Worm (Caenorhabditis elegans) whole organism, L3 larva: ENCODE results near the gene srlf-34.

ENCODE experiments used
- aly-2 ChIP-seq: fragments of 150-350 bp; optimal IDR thresholded peaks from 2 replicates; lab custom pipeline; 2014; ENCODE audit warnings: missing biosample characterization, missing genetic modification characterization
- ama-1 ChIP-seq: fragments of 150-350 bp; optimal IDR thresholded peaks from 2 replicates; lab custom pipeline; 2018
- ceh-16 ChIP-seq: sonication (generic microtip); optimal IDR thresholded peaks from 2 replicates; lab custom pipeline; 2017; ENCODE audit warnings: missing biosample characterization, missing genetic modification characterization
- ceh-28 ChIP-seq: fragments of 150-350 bp; optimal IDR thresholded peaks from 2 replicates; lab custom pipeline; 2014; ENCODE audit warnings: missing biosample characterization, missing genetic modification reagents, missing genetic modification characterization
- ceh-82 ChIP-seq: fragments of 150-350 bp; optimal IDR thresholded peaks from 2 replicates; lab custom pipeline; 2014; ENCODE audit warnings: missing biosample characterization, missing genetic modification characterization
- ceh-9 ChIP-seq: sonication (generic microtip); optimal IDR thresholded peaks from 2 replicates; lab custom pipeline; 2018; ENCODE audit warnings: missing biosample characterization, missing genetic modification characterization
- daf-12 ChIP-seq: fragments of 150-350 bp; optimal IDR thresholded peaks from 2 replicates; lab custom pipeline; 2014; ENCODE audit warnings: missing biosample characterization, missing genetic modification reagents, missing genetic modification characterization
- egl-27 ChIP-seq: sonication (generic microtip); optimal IDR thresholded peaks from 4 replicates; lab custom pipeline; 2017; ENCODE audit warnings: missing biosample characterization, missing genetic modification reagents, missing genetic modification characterization
- elt-1 ChIP-seq: fragments of 150-350 bp; optimal IDR thresholded peaks from 2 replicates; lab custom pipeline; 2014; ENCODE audit warnings: missing biosample characterization, missing genetic modification characterization
- elt-3 ChIP-seq, 3 experiments: fragments of 150-350 bp in 1 of 3; sonication (generic microtip) in 2 of 3; optimal IDR thresholded peaks; 2 replicates in 2 of 3; 4 replicates in 1 of 3; lab custom pipeline; 2014 to 2017; ENCODE audit warnings: missing biosample characterization in 3 of 3, missing genetic modification characterization in 3 of 3
- eor-1 ChIP-seq, 2 experiments: fragments of 150-350 bp; optimal IDR thresholded peaks; 2 replicates each; lab custom pipeline; 2014 to 2018; ENCODE audit warnings: missing biosample characterization in 2 of 2, missing genetic modification characterization in 2 of 2
- fkh-10 ChIP-seq: sonication (generic microtip); optimal IDR thresholded peaks from 2 replicates; lab custom pipeline; 2017; ENCODE audit warnings: missing biosample characterization, missing genetic modification reagents, missing genetic modification characterization
- fkh-2 ChIP-seq: fragments of 150-350 bp; optimal IDR thresholded peaks from 2 replicates; lab custom pipeline; 2014; ENCODE audit warnings: missing biosample characterization, missing genetic modification reagents, missing genetic modification characterization
- hmg-11 ChIP-seq: sonication (generic microtip); optimal IDR thresholded peaks from 2 replicates; lab custom pipeline; 2016; ENCODE audit warnings: missing genetic modification characterization, missing compliant biosample characterization
- jun-1 ChIP-seq: fragments of 150-350 bp; optimal IDR thresholded peaks from 2 replicates; lab custom pipeline; 2014; ENCODE audit warnings: missing biosample characterization, missing genetic modification reagents, missing genetic modification characterization
- lin-39 ChIP-seq: fragments of 150-350 bp; optimal IDR thresholded peaks from 2 replicates; lab custom pipeline; 2018; ENCODE audit warnings: missing biosample characterization, missing genetic modification reagents, missing genetic modification characterization
- mdl-1 ChIP-seq: fragments of 150-350 bp; optimal IDR thresholded peaks from 2 replicates; lab custom pipeline; 2014; ENCODE audit warnings: missing biosample characterization, missing genetic modification characterization
- nhr-11 ChIP-seq: fragments of 150-350 bp; optimal IDR thresholded peaks from 2 replicates; lab custom pipeline; 2014; ENCODE audit warnings: missing biosample characterization, missing genetic modification characterization
- nhr-12 ChIP-seq: fragments of 150-350 bp; optimal IDR thresholded peaks from 2 replicates; lab custom pipeline; 2014; ENCODE audit warnings: missing biosample characterization, missing genetic modification characterization
- nhr-23 ChIP-seq: fragments of 150-350 bp; optimal IDR thresholded peaks from 2 replicates; lab custom pipeline; 2014; ENCODE audit warnings: missing biosample characterization, missing genetic modification reagents, missing genetic modification characterization
- nhr-237 ChIP-seq: fragments of 150-350 bp; optimal IDR thresholded peaks from 2 replicates; lab custom pipeline; 2014; ENCODE audit warnings: missing biosample characterization, missing genetic modification characterization
- nhr-25 ChIP-seq: sonication (generic microtip); optimal IDR thresholded peaks from 2 replicates; lab custom pipeline; 2017; ENCODE audit warnings: missing biosample characterization, missing genetic modification characterization
- nhr-67 ChIP-seq: fragments of 150-350 bp; optimal IDR thresholded peaks from 2 replicates; lab custom pipeline; 2014; ENCODE audit warnings: missing biosample characterization, missing genetic modification characterization
- nhr-76 ChIP-seq: fragments of 150-350 bp; sonication (generic microtip); optimal IDR thresholded peaks from 5 replicates; lab custom pipeline; 2014; ENCODE audit warnings: missing biosample characterization, missing genetic modification characterization
- nhr-77 ChIP-seq: fragments of 150-350 bp; optimal IDR thresholded peaks from 2 replicates; lab custom pipeline; 2014; ENCODE audit warnings: missing biosample characterization, missing genetic modification characterization
- pha-4 ChIP-seq: fragments of 150-350 bp; optimal IDR thresholded peaks from 2 replicates; lab custom pipeline; 2014; ENCODE audit warnings: missing biosample characterization, missing genetic modification reagents, missing genetic modification characterization
- pqm-1 ChIP-seq: fragments of 150-350 bp; optimal IDR thresholded peaks from 2 replicates; lab custom pipeline; 2017; ENCODE audit warnings: missing biosample characterization, missing genetic modification characterization, inconsistent platforms
- sea-2 ChIP-seq: fragments of 150-350 bp; sonication (generic microtip); optimal IDR thresholded peaks from 4 replicates; lab custom pipeline; 2014; ENCODE audit warnings: missing biosample characterization, missing genetic modification reagents, missing genetic modification characterization
- skn-1 ChIP-seq: fragments of 150-350 bp; optimal IDR thresholded peaks from 2 replicates; lab custom pipeline; 2014; ENCODE audit warnings: missing biosample characterization, missing genetic modification characterization
- snpc-4 ChIP-seq: fragments of 150-350 bp; optimal IDR thresholded peaks from 2 replicates; lab custom pipeline; 2014; ENCODE audit warnings: missing biosample characterization, missing genetic modification characterization
- tbx-2 ChIP-seq: sonication (generic microtip); optimal IDR thresholded peaks from 2 replicates; lab custom pipeline; 2016; ENCODE audit warnings: mild to moderate bottlenecking, missing genetic modification characterization, missing compliant biosample characterization
- unc-39 ChIP-seq: sonication (generic microtip); optimal IDR thresholded peaks from 4 replicates; lab custom pipeline; 2017; ENCODE audit warnings: missing biosample characterization, missing genetic modification characterization
- unc-62 ChIP-seq: fragments of 150-350 bp; sonication (generic microtip); optimal IDR thresholded peaks from 4 replicates; lab custom pipeline; 2014; ENCODE audit warnings: missing biosample characterization, missing genetic modification reagents, missing genetic modification characterization
- zag-1 ChIP-seq: fragments of 150-350 bp; optimal IDR thresholded peaks from 2 replicates; lab custom pipeline; 2014; ENCODE audit warnings: missing biosample characterization, missing genetic modification characterization
- ztf-4 ChIP-seq: fragments of 150-350 bp; optimal IDR thresholded peaks from 2 replicates; lab custom pipeline; 2014; ENCODE audit warnings: missing biosample characterization, missing genetic modification characterization

Gene srlf-34

ce11 chrII:10303663-10304115, 8.4 kb upstream of the srlf-34 start, which contains the start of gene vha-9 (continued):
- TF ChIP-seq fkh-10 (GFP tag; lab: Kevin White, UChicago), result no peak
- TF ChIP-seq nhr-77, result no peak
- no peak for TF ChIP-seq aly-2 (tag; lab: Kevin White, UChicago)
- no peak for TF ChIP-seq jun-1 (tag; lab: Kevin White, UChicago)
- TF ChIP-seq ztf-4 (tag; lab: Kevin White, UChicago), result no peak
- TF ChIP-seq pha-4, result peak; percentile 81
- TF ChIP-seq ama-1 (lab: Kevin White, UChicago), result peak; percentile 61
- no peak for TF ChIP-seq elt-1
- TF ChIP-seq snpc-4 (tag; lab: Kevin White, UChicago), result no peak
- no peak for TF ChIP-seq ceh-82
- TF ChIP-seq daf-12 (tag; lab: Kevin White, UChicago), result no peak

- TF ChIP-seq nhr-25 (tag; lab: Kevin White, UChicago), result peak; percentile 13
Observed at ce11 chrII:10304736-10305135, 7.4 kb upstream of the srlf-34 start.

ce11 chrII:10308726-10309125, 3.4 kb upstream of the srlf-34 start, which contains the start of gene gcy-4:
Gene gcy-4 (minus strand): TSS chrII:10308826.
- TF ChIP-seq nhr-12, result no peak
- no peak for TF ChIP-seq elt-3 (tag; optimal IDR thresholded peaks at IDR 0.05; lab: Kevin White, UChicago)
- TF ChIP-seq nhr-237 (tag; lab: Kevin White, UChicago), result no peak
- TF ChIP-seq aly-2 (tag; lab: Kevin White, UChicago), result no peak
- no peak for TF ChIP-seq ceh-28 (tag; lab: Kevin White, UChicago)
- no peak for TF ChIP-seq zag-1
- TF ChIP-seq ceh-82, result no peak
- no peak for TF ChIP-seq mdl-1 (tag; lab: Kevin White, UChicago)
- TF ChIP-seq hmg-11, result no peak
- TF ChIP-seq ama-1 (lab: Kevin White, UChicago), result no peak
- no peak for TF ChIP-seq nhr-76
- TF ChIP-seq ceh-16 (tag; lab: Kevin White, UChicago), result no peak
- TF ChIP-seq nhr-77, result no peak
- no peak for TF ChIP-seq jun-1 (tag; lab: Kevin White, UChicago)
- no peak for TF ChIP-seq nhr-23 (tag; lab: Kevin White, UChicago)
- TF ChIP-seq nhr-25 (tag; lab: Kevin White, UChicago), result no peak
- TF ChIP-seq egl-27 (tag; lab: Kevin White, UChicago), result no peak
- no peak for TF ChIP-seq daf-12 (tag; lab: Kevin White, UChicago)
- TF ChIP-seq fkh-2 (tag; lab: Kevin White, UChicago), result no peak
- no peak for TF ChIP-seq sea-2 (GFP tag; lab: Kevin White, UChicago)

- no peak for TF ChIP-seq ceh-82
Observed at ce11 chrII:10309337-10309736, 2.8 kb upstream of the srlf-34 start, which contains the start of gene ZK970.8. Gene ZK970.8 (plus strand): TSS chrII:10309637.

ce11 chrII:10315252-10315651, 3.2 kb downstream of the srlf-34 start, which contains the start of gene idpp-8:
Gene idpp-8 (plus strand): TSS chrII:10315552.
- TF ChIP-seq egl-27 (tag; lab: Kevin White, UChicago) (no peak), hmg-11 (no peak), daf-12 (tag; lab: Kevin White, UChicago) (no peak), lin-39 (tag; lab: Kevin White, UChicago) (no peak), eor-1 (tag; optimal IDR thresholded peaks at IDR 0.05; lab: Kevin White, UChicago) (no peak), nhr-237 (tag; lab: Kevin White, UChicago) (no peak), ama-1 (lab: Kevin White, UChicago) (no peak), mdl-1 (tag; lab: Kevin White, UChicago) (no peak), ztf-4 (tag; lab: Kevin White, UChicago) (no peak), jun-1 (tag; lab: Kevin White, UChicago) (no peak), pha-4 (no peak), skn-1 (no peak), pqm-1 (tag; lab: Kevin White, UChicago) (no peak), ceh-16 (tag; lab: Kevin White, UChicago) (no peak), fkh-2 (tag; lab: Kevin White, UChicago) (no peak)

ce11 chrII:10316119-10316518, 4.0 kb downstream of the srlf-34 start, which contains the start of gene gcy-5:
Gene gcy-5 (minus strand): TSS chrII:10316219.
- no peak for TF ChIP-seq nhr-11 (tag; lab: Kevin White, UChicago)
- TF ChIP-seq fkh-2 (tag; lab: Kevin White, UChicago), result no peak
- no peak for TF ChIP-seq nhr-67 (tag; lab: Kevin White, UChicago)
- no peak for TF ChIP-seq ceh-9 (tag; lab: Kevin White, UChicago)
- no peak for TF ChIP-seq lin-39 (tag; lab: Kevin White, UChicago)
- no peak for TF ChIP-seq skn-1
- TF ChIP-seq aly-2 (tag; lab: Kevin White, UChicago), result no peak
- TF ChIP-seq unc-62, result no peak
- no peak for TF ChIP-seq sea-2 (GFP tag; lab: Kevin White, UChicago)
- TF ChIP-seq unc-39 (tag; lab: Kevin White, UChicago), result no peak
- TF ChIP-seq pha-4, result no peak
- no peak for TF ChIP-seq eor-1 (tag; optimal IDR thresholded peaks at IDR 0.05; lab: Kevin White, UChicago)
- no peak for TF ChIP-seq ztf-4 (tag; lab: Kevin White, UChicago)
- no peak for TF ChIP-seq fkh-10 (GFP tag; lab: Kevin White, UChicago)
- no peak for TF ChIP-seq egl-27 (tag; lab: Kevin White, UChicago)
- TF ChIP-seq tbx-2 (tag; lab: Kevin White, UChicago), result no peak
- no peak for TF ChIP-seq daf-12 (tag; lab: Kevin White, UChicago)
